Fruit fly (Drosophila melanogaster) whole organism, embryonic: ENCODE data around the gene CG32816.
A peak's percentile ranks its signal among the peaks of the same experiment; 100 is the strongest.

Source experiments
- Adf1 ChIP-seq: fragments of 200-800 bp; sonication (Bioruptor generic); IDR thresholded peaks from 2 replicates; pipeline ENCODE4 v1.3.6; 2022; ENCODE audit warnings: missing biosample characterization, missing genetic modification characterization
- BEAF-32 ChIP-seq: fragments of 200-800 bp; sonication (Bioruptor generic); optimal IDR thresholded peaks from 3 replicates; lab custom pipeline; 2017; ENCODE audit warnings: missing biosample characterization, missing genetic modification characterization, mild to moderate bottlenecking, moderate library complexity, missing genetic modification reagents
- Bteb2 ChIP-seq: fragments of 200-800 bp; sonication (Bioruptor generic); optimal IDR thresholded peaks from 2 replicates; lab custom pipeline; 2016; ENCODE audit warnings: missing biosample characterization, missing genetic modification characterization
- CG10267 ChIP-seq: fragments of 200-800 bp; sonication (Bioruptor generic); optimal IDR thresholded peaks from 2 replicates; lab custom pipeline; 2018; ENCODE audit warnings: missing biosample characterization, mild to moderate bottlenecking, missing genetic modification characterization, moderate library complexity
- CG11398 ChIP-seq: fragments of 200-800 bp; sonication (Bioruptor generic); optimal IDR thresholded peaks from 2 replicates; lab custom pipeline; 2016; ENCODE audit warnings: missing biosample characterization, missing genetic modification characterization
- CG11560 ChIP-seq: fragments of 200-800 bp; sonication (Bioruptor generic); IDR thresholded peaks from 3 replicates; pipeline ENCODE4 v1.3.6; 2022; ENCODE audit warnings: missing biosample characterization, missing genetic modification characterization
- CG12659 ChIP-seq: fragments of 200-800 bp; sonication (Bioruptor generic); optimal IDR thresholded peaks from 3 replicates; lab custom pipeline; 2017; ENCODE audit warnings: mild to moderate bottlenecking, missing biosample characterization, missing genetic modification reagents, missing genetic modification characterization
- CG13296 ChIP-seq: fragments of 200-800 bp; sonication (Bioruptor generic); optimal IDR thresholded peaks from 3 replicates; lab custom pipeline; 2018; ENCODE audit warnings: missing biosample characterization, mild to moderate bottlenecking, missing genetic modification characterization
- CG13624 ChIP-seq: fragments of 200-800 bp; sonication (Bioruptor generic); optimal IDR thresholded peaks from 2 replicates; lab custom pipeline; 2016; ENCODE audit warnings: missing biosample characterization, missing genetic modification characterization
- CG14667 ChIP-seq: fragments of 200-800 bp; sonication (Bioruptor generic); IDR thresholded peaks from 2 replicates; pipeline ENCODE4 v1.3.6; 2022; ENCODE audit warnings: missing biosample characterization, missing genetic modification characterization
- CG16813 ChIP-seq: fragments of 200-800 bp; sonication (Bioruptor generic); IDR thresholded peaks from 3 replicates; pipeline ENCODE4 v1.3.6; 2022; ENCODE audit warnings: missing biosample characterization, missing genetic modification characterization; ENCODE audit not compliant: partially characterized antibody
- CG2129 ChIP-seq: fragments of 200-800 bp; sonication (Bioruptor generic); IDR thresholded peaks from 2 replicates; pipeline ENCODE4 v1.3.6; 2022; ENCODE audit warnings: missing biosample characterization, missing genetic modification characterization; ENCODE audit not compliant: partially characterized antibody
- CG2712 ChIP-seq: fragments of 200-800 bp; optimal IDR thresholded peaks from 3 replicates; lab custom pipeline; 2019; ENCODE audit warnings: missing biosample characterization, mild to moderate bottlenecking, missing genetic modification characterization, moderate library complexity
- CG34224 ChIP-seq: fragments of 200-800 bp; sonication (Bioruptor generic); IDR thresholded peaks from 3 replicates; pipeline ENCODE4 v1.3.6; 2022; ENCODE audit warnings: missing biosample characterization, missing genetic modification characterization; ENCODE audit not compliant: partially characterized antibody
- CG3995 ChIP-seq: fragments of 200-800 bp; sonication (Bioruptor generic); optimal IDR thresholded peaks from 3 replicates; lab custom pipeline; 2016; ENCODE audit warnings: missing biosample characterization, missing genetic modification characterization
- CG4360 ChIP-seq: fragments of 200-800 bp; sonication (Bioruptor generic); IDR thresholded peaks from 2 replicates; pipeline ENCODE4 v1.3.6; 2022; ENCODE audit warnings: missing biosample characterization, missing genetic modification characterization
- CG4854 ChIP-seq: fragments of 200-800 bp; sonication (Bioruptor generic); optimal IDR thresholded peaks from 2 replicates; lab custom pipeline; 2016; ENCODE audit warnings: missing biosample characterization, missing genetic modification characterization, inconsistent platforms
- CG6654 ChIP-seq: fragments of 200-800 bp; sonication (Bioruptor generic); optimal IDR thresholded peaks from 2 replicates; lab custom pipeline; 2017; ENCODE audit warnings: missing biosample characterization, mild to moderate bottlenecking, missing genetic modification characterization
- CG6765 ChIP-seq: fragments of 200-800 bp; sonication (Bioruptor generic); optimal IDR thresholded peaks from 3 replicates; lab custom pipeline; 2017; ENCODE audit warnings: missing biosample characterization, mild to moderate bottlenecking, missing genetic modification characterization
- Dll ChIP-seq: fragments of 200-800 bp; sonication (Bioruptor generic); IDR thresholded peaks from 4 replicates; pipeline ENCODE4 v1.3.6; 2022; ENCODE audit warnings: missing biosample characterization, missing genetic modification characterization; ENCODE audit not compliant: partially characterized antibody
- Doc2 ChIP-seq: fragments of 200-800 bp; sonication (Bioruptor generic); IDR thresholded peaks from 2 replicates; pipeline ENCODE4 v1.3.6; 2022; ENCODE audit warnings: missing biosample characterization, missing genetic modification characterization
- Doc3 ChIP-seq: fragments of 200-800 bp; sonication (Bioruptor generic); IDR thresholded peaks from 3 replicates; pipeline ENCODE4 v1.3.6; 2022; ENCODE audit warnings: missing biosample characterization, missing genetic modification characterization; ENCODE audit not compliant: partially characterized antibody
- Dp ChIP-seq: fragments of 200-800 bp; sonication (Bioruptor generic); optimal IDR thresholded peaks from 2 replicates; lab custom pipeline; 2018; ENCODE audit warnings: missing biosample characterization, mild to moderate bottlenecking, missing genetic modification characterization, moderate library complexity
- Dref ChIP-seq: fragments of 200-800 bp; sonication (Bioruptor generic); IDR thresholded peaks from 2 replicates; pipeline ENCODE4 v1.3.6; 2022; ENCODE audit warnings: missing biosample characterization, missing genetic modification characterization
- E2f1 ChIP-seq: fragments of 200-800 bp; sonication (Bioruptor generic); IDR thresholded peaks from 2 replicates; pipeline ENCODE4 v1.3.6; 2022; ENCODE audit warnings: missing biosample characterization, missing genetic modification characterization
- Myb ChIP-seq: fragments of 200-800 bp; sonication (Bioruptor generic); optimal IDR thresholded peaks from 2 replicates; lab custom pipeline; 2016; ENCODE audit warnings: missing biosample characterization, missing genetic modification characterization
- Oli ChIP-seq: fragments of 200-800 bp; sonication (Bioruptor generic); optimal IDR thresholded peaks from 2 replicates; lab custom pipeline; 2018; ENCODE audit warnings: missing biosample characterization, mild to moderate bottlenecking, missing genetic modification characterization, moderate library complexity
- Scr ChIP-seq: fragments of 200-800 bp; sonication (Bioruptor generic); IDR thresholded peaks from 2 replicates; pipeline ENCODE4 v1.3.6; 2022; ENCODE audit warnings: missing biosample characterization, missing genetic modification characterization; ENCODE audit not compliant: partially characterized antibody
- Sin3A ChIP-seq: fragments of >200 bp; optimal IDR thresholded peaks from 2 replicates; lab custom pipeline; 2018
- Vsx1 ChIP-seq: fragments of 200-800 bp; sonication (Bioruptor generic); optimal IDR thresholded peaks from 2 replicates; lab custom pipeline; 2017; ENCODE audit warnings: missing biosample characterization, mild to moderate bottlenecking, missing genetic modification characterization, missing genetic modification reagents
- bbx ChIP-seq: fragments of 200-800 bp; sonication (Bioruptor generic); IDR thresholded peaks from 2 replicates; pipeline ENCODE4 v1.3.6; 2022; ENCODE audit warnings: missing biosample characterization, missing genetic modification characterization; ENCODE audit not compliant: partially characterized antibody
- danr ChIP-seq: fragments of 200-800 bp; sonication (Bioruptor generic); IDR thresholded peaks from 2 replicates; pipeline ENCODE4 v1.3.6; 2022; ENCODE audit warnings: missing biosample characterization, missing genetic modification characterization
- dysf ChIP-seq: fragments of 200-800 bp; sonication (Bioruptor generic); IDR thresholded peaks from 3 replicates; pipeline ENCODE4 v1.3.6; 2022; ENCODE audit warnings: missing biosample characterization, missing genetic modification characterization
- exex ChIP-seq: fragments of 200-800 bp; sonication (Bioruptor generic); optimal IDR thresholded peaks from 4 replicates; lab custom pipeline; 2018; ENCODE audit warnings: missing biosample characterization, mild to moderate bottlenecking, missing genetic modification characterization, moderate library complexity
- fu2 ChIP-seq: fragments of 200-800 bp; sonication (Bioruptor generic); optimal IDR thresholded peaks from 2 replicates; lab custom pipeline; 2016; ENCODE audit warnings: missing biosample characterization, missing genetic modification characterization
- gce ChIP-seq: fragments of 200-800 bp; sonication (Bioruptor generic); IDR thresholded peaks from 3 replicates; pipeline ENCODE4 v1.3.6; 2022; ENCODE audit warnings: missing biosample characterization, missing genetic modification characterization
- gfzf ChIP-seq: fragments of 200-800 bp; sonication (Bioruptor generic); optimal IDR thresholded peaks from 2 replicates; lab custom pipeline; 2016; ENCODE audit warnings: missing biosample characterization, mild to moderate bottlenecking, missing genetic modification characterization, moderate library complexity
- hbn ChIP-seq: fragments of 200-800 bp; sonication (Bioruptor generic); IDR thresholded peaks from 2 replicates; pipeline ENCODE4 v1.3.6; 2022; ENCODE audit warnings: missing biosample characterization, missing genetic modification characterization; ENCODE audit not compliant: partially characterized antibody
- nau ChIP-seq: fragments of 200-800 bp; sonication (Bioruptor generic); optimal IDR thresholded peaks from 3 replicates; lab custom pipeline; 2017; ENCODE audit warnings: missing biosample characterization, mild to moderate bottlenecking, missing genetic modification characterization, missing genetic modification reagents
- nerfin-2 ChIP-seq: fragments of 200-800 bp; sonication (Bioruptor generic); IDR thresholded peaks from 2 replicates; pipeline ENCODE4 v1.3.6; 2022; ENCODE audit warnings: missing biosample characterization, missing genetic modification characterization; ENCODE audit not compliant: partially characterized antibody
- nmo ChIP-seq: fragments of 200-800 bp; sonication (Bioruptor generic); optimal IDR thresholded peaks from 2 replicates; lab custom pipeline; 2018; ENCODE audit warnings: missing biosample characterization, mild to moderate bottlenecking, missing genetic modification characterization, moderate library complexity
- odd ChIP-seq: fragments of 200-800 bp; sonication (Bioruptor generic); optimal IDR thresholded peaks from 2 replicates; lab custom pipeline; 2017; ENCODE audit warnings: missing biosample characterization, mild to moderate bottlenecking, missing genetic modification characterization
- phol ChIP-seq: fragments of 200-800 bp; sonication (Bioruptor generic); optimal IDR thresholded peaks from 3 replicates; lab custom pipeline; 2018; ENCODE audit warnings: missing biosample characterization, mild to moderate bottlenecking, missing genetic modification characterization, moderate library complexity
- sd ChIP-seq: fragments of 200-800 bp; sonication (Bioruptor generic); optimal IDR thresholded peaks from 3 replicates; lab custom pipeline; 2018; ENCODE audit warnings: missing biosample characterization, mild to moderate bottlenecking, missing genetic modification characterization, moderate library complexity
- sna ChIP-seq: fragments of 200-800 bp; sonication (Bioruptor generic); IDR thresholded peaks from 2 replicates; pipeline ENCODE4 v1.3.6; 2022; ENCODE audit warnings: missing biosample characterization, missing genetic modification characterization; ENCODE audit not compliant: partially characterized antibody
- sqz ChIP-seq: fragments of 200-800 bp; sonication (Bioruptor generic); optimal IDR thresholded peaks from 3 replicates; lab custom pipeline; 2018; ENCODE audit warnings: missing biosample characterization, mild to moderate bottlenecking, missing genetic modification characterization
- tgo ChIP-seq: fragments of 200-800 bp; sonication (Bioruptor generic); IDR thresholded peaks from 3 replicates; pipeline ENCODE4 v1.3.6; 2022; ENCODE audit warnings: missing biosample characterization, missing genetic modification characterization
- vvl ChIP-seq: fragments of 200-800 bp; sonication (Bioruptor generic); IDR thresholded peaks from 2 replicates; pipeline ENCODE4 v1.3.6; 2022; ENCODE audit warnings: missing biosample characterization, missing genetic modification characterization
- zen ChIP-seq: fragments of 200-800 bp; sonication (Bioruptor generic); optimal IDR thresholded peaks from 3 replicates; lab custom pipeline; 2018; ENCODE audit warnings: missing biosample characterization, mild to moderate bottlenecking, missing genetic modification characterization, moderate library complexity

CG32816 gene

dm6 chrX:279097-279727 is 191.3 kb downstream of the CG32816 start, which contains the start of the genes CG3777 and ewg (continued):
- TF ChIP-seq nau (GFP tag; lab: Kevin White, UChicago) (no peak), BEAF-32 (GFP tag; lab: Kevin White, UChicago) (peak; percentile 96), Adf1 (GFP tag; lab: Robert Waterston, UW) (peak; percentile 8; the same call in 1 of the 2 replicates), vvl (GFP tag; lab: Robert Waterston, UW) (no peak; the same call in 1 of the 2 replicates), odd (GFP tag; lab: Kevin White, UChicago) (no peak), Dll (GFP tag; lab: Robert Waterston, UW) (peak; percentile 94), sna (peak; percentile 96), CG4360 (GFP tag; lab: Robert Waterston, UW) (peak; percentile 39; the same call in 1 of the 2 replicates), sd (tag; lab: Kevin White, UChicago) (peak; percentile 92), CG13296 (GFP tag; lab: Kevin White, UChicago) (no peak), Bteb2 (GFP tag; lab: Kevin White, UChicago) (no peak), Sin3A (lab: Kevin White, UChicago) (peak; percentile 63), CG2712 (tag; lab: Kevin White, UChicago) (peak; percentile 30), CG13624 (GFP tag; lab: Kevin White, UChicago) (peak; percentile 50), bbx (GFP tag; lab: Robert Waterston, UW) (peak; percentile 99), CG16813 (peak; percentile 97), tgo (no peak), CG11398 (GFP tag; lab: Kevin White, UChicago) (no peak), CG14667 (no peak), Vsx1 (GFP tag; lab: Kevin White, UChicago) (no peak), dysf (GFP tag; lab: Robert Waterston, UW) (no peak), Dref (GFP tag; lab: Robert Waterston, UW) (peak; percentile 89), CG3995 (GFP tag; lab: Kevin White, UChicago) (peak; percentile 54), Scr (GFP tag; lab: Robert Waterston, UW) (peak; percentile 93), CG2129 (peak; percentile 85), zen (tag; lab: Kevin White, UChicago) (peak; percentile 3), CG10267 (tag; lab: Kevin White, UChicago) (peak; percentile 32), exex (tag; lab: Kevin White, UChicago) (peak; percentile 6), Doc2 (GFP tag; lab: Robert Waterston, UW) (no peak), fu2 (GFP tag; lab: Kevin White, UChicago) (no peak), CG34224 (GFP tag; lab: Robert Waterston, UW) (peak; percentile 94), E2f1 (no peak), CG6765 (GFP tag; lab: Kevin White, UChicago) (no peak), CG11560 (tag; lab: Robert Waterston, UW) (no peak), gce (GFP tag; lab: Robert Waterston, UW) (no peak), Oli (tag; lab: Kevin White, UChicago) (no peak), nerfin-2 (GFP tag; lab: Robert Waterston, UW) (peak; percentile 93), gfzf (GFP tag; lab: Kevin White, UChicago) (peak; percentile 84), Dp (peak; percentile 80), CG6654 (GFP tag; lab: Kevin White, UChicago) (no peak), CG12659 (GFP tag; lab: Kevin White, UChicago) (peak; percentile 70), sqz (GFP tag; lab: Kevin White, UChicago) (peak; percentile 77), phol (peak; percentile 30), CG4854 (GFP tag; lab: Kevin White, UChicago) (no peak), danr (GFP tag; lab: Robert Waterston, UW) (no peak), Doc3 (GFP tag; lab: Robert Waterston, UW) (peak; percentile 90), Myb (GFP tag; lab: Kevin White, UChicago) (peak; percentile 63), nmo (peak; percentile 41), hbn (GFP tag; lab: Robert Waterston, UW) (peak; percentile 90)
